Fruit fly (Drosophila melanogaster): Measurements from ENCODE around the gene nmd.

Gene nmd

dm6 chr2L:10276436-10276835 lies 27.3 kb downstream of the nmd start:
- TF ChIP-seq insv (optimal IDR thresholded peaks at IDR 0.05), result no peak
- TF ChIP-seq Sin3A (optimal IDR thresholded peaks at IDR 0.05), result no peak
- no peak for TF ChIP-seq h (optimal IDR thresholded peaks at IDR 0.05)
- TF ChIP-seq Myc (optimal IDR thresholded peaks at IDR 0.05), result no peak
- no peak for TF ChIP-seq ttk (optimal IDR thresholded peaks at IDR 0.05)
- no peak for TF ChIP-seq psq (optimal IDR thresholded peaks at IDR 0.05)

DNA sequence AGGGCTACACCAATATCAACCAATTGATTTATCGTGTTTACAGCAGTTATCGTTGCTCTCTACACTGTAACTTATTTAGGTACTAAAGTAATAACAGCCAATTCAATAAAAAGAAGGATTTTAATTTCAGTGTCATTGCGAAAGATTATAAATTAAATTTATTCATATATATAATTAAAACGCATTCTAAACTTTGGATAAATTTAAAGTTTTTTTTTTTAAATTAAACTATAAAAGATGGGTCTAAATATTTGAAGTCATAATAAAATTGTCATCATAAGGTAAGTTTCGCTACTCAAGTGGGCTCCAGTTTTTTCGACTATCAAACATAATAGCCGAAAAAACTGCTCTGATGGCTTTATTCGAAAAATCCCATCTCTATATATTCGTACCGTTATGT lies 31.5 kb downstream of the nmd start, which contains the start of gene trk:
Gene trk (minus strand): TSS at position 101 of the 400 bp plus-strand sequence.
- TF ChIP-seq insv (optimal IDR thresholded peaks at IDR 0.05), result no peak
- TF ChIP-seq Myc (optimal IDR thresholded peaks at IDR 0.05), result no peak

DNA sequence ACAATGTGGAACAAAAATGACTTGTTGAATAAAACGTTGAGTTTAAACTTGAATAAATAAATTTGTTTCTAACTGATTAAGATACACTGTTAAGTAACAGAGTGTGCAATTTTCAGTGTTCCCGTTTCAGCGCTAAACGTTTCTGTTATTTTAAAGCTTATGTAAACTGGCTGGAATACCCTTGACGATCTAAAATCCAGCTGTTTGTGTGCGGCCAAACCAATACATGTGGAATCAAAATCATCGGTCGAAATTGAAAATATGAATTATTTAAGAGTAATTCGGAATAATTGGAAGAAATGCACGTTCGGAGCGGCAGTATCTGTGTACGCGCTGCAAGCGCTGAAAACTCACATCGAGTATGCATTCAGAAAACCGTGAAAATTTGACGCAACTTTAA lies 33.9 kb downstream of the nmd start, which contains the start of gene Mulk:
Gene Mulk (plus strand): TSS at position 198 of the 400 bp plus-strand sequence.
- TF ChIP-seq h (optimal IDR thresholded peaks at IDR 0.05) (no peak), insv (optimal IDR thresholded peaks at IDR 0.05) (no peak), psq (optimal IDR thresholded peaks at IDR 0.05) (no peak), Myc (optimal IDR thresholded peaks at IDR 0.05) (no peak), ttk (optimal IDR thresholded peaks at IDR 0.05) (no peak), Sin3A (optimal IDR thresholded peaks at IDR 0.05) (no peak)

dm6 chr2L:10268688-10269087 lies 35.1 kb downstream of the nmd start, which contains the start of gene CG4957:
Gene CG4957, plus strand, starts transcription at chr2L:10268872.
- TF ChIP-seq Myc (optimal IDR thresholded peaks at IDR 0.05) (no peak), insv (optimal IDR thresholded peaks at IDR 0.05) (no peak), psq (optimal IDR thresholded peaks at IDR 0.05) (no peak), Sin3A (optimal IDR thresholded peaks at IDR 0.05) (no peak), ttk (optimal IDR thresholded peaks at IDR 0.05) (no peak), h (optimal IDR thresholded peaks at IDR 0.05) (no peak)

DNA sequence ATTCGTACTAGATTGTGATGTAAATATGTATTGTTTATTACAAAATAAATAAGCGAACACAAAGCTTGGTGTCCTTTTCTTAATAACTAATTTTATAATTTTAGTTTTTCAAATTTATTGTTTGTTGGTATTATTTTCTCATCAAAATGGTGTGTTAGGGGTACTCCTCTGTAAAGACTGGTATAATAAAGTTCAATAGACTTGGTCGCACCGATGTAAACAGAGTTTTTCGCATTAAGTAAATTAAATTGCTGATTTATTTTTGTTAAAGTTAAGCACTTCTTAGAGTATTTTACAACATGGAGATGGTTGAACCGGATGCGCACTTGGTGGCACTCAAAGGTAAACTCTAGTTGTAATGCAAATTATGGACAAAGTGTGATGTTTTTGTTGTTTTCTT lies 37.2 kb downstream of the nmd start, which contains the start of gene CG4953:
Gene CG4953 (plus strand): TSS at position 193 of the 400 bp plus-strand sequence.
- TF ChIP-seq Sin3A (optimal IDR thresholded peaks at IDR 0.05) (no peak), insv (optimal IDR thresholded peaks at IDR 0.05) (no peak), psq (optimal IDR thresholded peaks at IDR 0.05) (no peak), ttk (optimal IDR thresholded peaks at IDR 0.05) (no peak), h (optimal IDR thresholded peaks at IDR 0.05) (no peak), Myc (optimal IDR thresholded peaks at IDR 0.05) (no peak)

DNA sequence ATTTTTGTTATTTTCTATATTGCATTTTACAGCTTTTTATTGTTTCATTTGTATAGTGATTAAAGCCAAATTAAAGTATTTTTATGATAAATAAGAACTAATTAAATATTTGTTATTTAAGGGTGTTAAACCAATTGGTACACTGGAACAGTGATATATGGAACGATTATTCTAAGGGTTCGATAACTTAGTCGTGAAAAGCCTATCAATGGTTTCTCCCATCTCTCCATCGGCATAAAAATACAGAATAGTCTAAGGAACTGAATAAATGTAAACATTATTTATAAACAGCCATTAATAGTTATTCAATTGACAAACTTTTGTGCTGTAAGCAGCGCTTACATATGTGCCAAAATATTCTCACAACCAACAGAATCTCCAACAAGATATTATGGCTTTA lies 38.6 kb downstream of the nmd start, which contains the start of gene Mob3:
Gene Mob3 (plus strand): TSS at position 208 of the 400 bp plus-strand sequence.
- no peak for TF ChIP-seq Sin3A (optimal IDR thresholded peaks at IDR 0.05)
- no peak for TF ChIP-seq ttk (optimal IDR thresholded peaks at IDR 0.05)
- no peak for TF ChIP-seq insv (optimal IDR thresholded peaks at IDR 0.05)
- TF ChIP-seq psq (optimal IDR thresholded peaks at IDR 0.05), result no peak

dm6 chr2L:10263830-10264634 lies 39.7 kb downstream of the nmd start, which contains the start of gene REPTOR-BP:
Gene REPTOR-BP, plus strand, starts transcription at chr2L:10264125.
- TF ChIP-seq Sin3A (optimal IDR thresholded peaks at IDR 0.05), result no peak
- TF ChIP-seq Myc (optimal IDR thresholded peaks at IDR 0.05), result no peak
- no peak for TF ChIP-seq psq (optimal IDR thresholded peaks at IDR 0.05)
- TF ChIP-seq ttk (optimal IDR thresholded peaks at IDR 0.05), result no peak
- TF ChIP-seq h (optimal IDR thresholded peaks at IDR 0.05), result no peak
- TF ChIP-seq insv (optimal IDR thresholded peaks at IDR 0.05), result no peak

DNA sequence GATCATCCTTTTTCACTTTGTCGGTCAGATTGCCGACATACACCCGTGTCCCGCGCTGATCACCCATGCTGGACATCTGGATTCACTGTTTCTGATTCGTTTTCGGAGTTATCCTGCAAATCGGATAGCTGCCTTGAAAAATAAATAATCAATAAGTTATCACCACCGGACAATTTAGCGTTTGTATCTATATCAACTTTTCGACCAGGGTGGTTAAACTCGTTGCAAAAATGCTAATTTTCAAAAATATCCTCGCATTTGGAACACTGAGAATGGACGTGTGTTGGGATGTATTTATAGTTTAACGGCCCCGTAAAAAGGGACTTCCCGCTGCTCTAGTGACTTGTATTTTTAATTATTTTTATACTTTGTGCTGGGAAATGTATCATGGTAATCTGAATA lies 40.4 kb downstream of the nmd start, which contains the start of gene Rsf1:
Gene Rsf1 (minus strand): TSS at position 212 of the 402 bp plus-strand sequence.
- TF ChIP-seq Sin3A (optimal IDR thresholded peaks at IDR 0.05) (no peak), psq (optimal IDR thresholded peaks at IDR 0.05) (no peak), h (optimal IDR thresholded peaks at IDR 0.05) (no peak), insv (optimal IDR thresholded peaks at IDR 0.05) (no peak), ttk (optimal IDR thresholded peaks at IDR 0.05) (no peak), Myc (optimal IDR thresholded peaks at IDR 0.05) (no peak)

DNA sequence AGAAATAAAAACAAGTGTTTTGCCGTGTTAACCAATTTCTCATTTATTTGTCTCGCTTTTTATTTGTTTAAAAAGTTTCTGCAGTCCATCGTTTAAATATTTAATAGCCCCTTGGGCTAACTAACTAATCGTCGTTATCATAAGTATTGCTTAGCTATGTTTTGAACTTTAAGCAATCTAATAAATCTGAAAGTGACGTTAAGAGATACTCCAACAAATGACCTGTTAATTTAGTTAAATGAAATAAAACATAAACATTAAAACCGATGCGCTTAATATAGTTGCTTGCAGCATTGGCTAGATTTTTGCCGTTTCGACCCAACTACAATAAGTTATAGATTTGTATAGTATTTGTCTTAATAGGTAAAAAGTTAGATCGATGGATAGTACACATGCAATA lies 42.0 kb downstream of the nmd start:
- no peak for TF ChIP-seq insv (optimal IDR thresholded peaks at IDR 0.05)
- no peak for TF ChIP-seq Myc (optimal IDR thresholded peaks at IDR 0.05)
- no peak for TF ChIP-seq psq (optimal IDR thresholded peaks at IDR 0.05)

- TF ChIP-seq Myc (optimal IDR thresholded peaks at IDR 0.05), result no peak
- no peak for TF ChIP-seq psq (optimal IDR thresholded peaks at IDR 0.05)
- TF ChIP-seq ttk (optimal IDR thresholded peaks at IDR 0.05), result no peak
- TF ChIP-seq insv (optimal IDR thresholded peaks at IDR 0.05), result no peak
Measured at dm6 chr2L:10260750-10261493, 42.8 kb downstream of the nmd start, which contains the start of gene Pten. Gene Pten, minus strand, starts transcription at chr2L:10261049.

- TF ChIP-seq Sin3A (optimal IDR thresholded peaks at IDR 0.05), result no peak
- no peak for TF ChIP-seq h (optimal IDR thresholded peaks at IDR 0.05)
- TF ChIP-seq ttk (optimal IDR thresholded peaks at IDR 0.05), result no peak
- no peak for TF ChIP-seq psq (optimal IDR thresholded peaks at IDR 0.05)
- no peak for TF ChIP-seq insv (optimal IDR thresholded peaks at IDR 0.05)
Measured at dm6 chr2L:10259960-10260749, 43.6 kb downstream of the nmd start.
